Worm (Caenorhabditis elegans): ENCODE results near the gene C05D11.13.
A peak's percentile ranks its signal among the peaks of the same experiment; 100 is the strongest.

C05D11.13 gene

ce11 chrIII:6488916-6489315 lies 44.5 kb upstream of the C05D11.13 start:
- no peak for TF ChIP-seq ceh-9 (tag; optimal IDR thresholded peaks at IDR 0.05)
- TF ChIP-seq nhr-67 (tag; optimal IDR thresholded peaks at IDR 0.05): no peak
- TF ChIP-seq nhr-28 (tag; optimal IDR thresholded peaks at IDR 0.05): no peak
- TF ChIP-seq zag-1 (tag; optimal IDR thresholded peaks at IDR 0.05): no peak
- TF ChIP-seq elt-3 (tag; optimal IDR thresholded peaks at IDR 0.05): no peak
- TF ChIP-seq daf-12 (tag; optimal IDR thresholded peaks at IDR 0.05): no peak
- TF ChIP-seq nhr-76 (tag; optimal IDR thresholded peaks at IDR 0.05): no peak
- TF ChIP-seq pha-4 (tag; optimal IDR thresholded peaks at IDR 0.05): peak; percentile 58
- TF ChIP-seq hmg-11 (tag; optimal IDR thresholded peaks at IDR 0.05): no peak
- no peak for TF ChIP-seq nhr-77 (tag; optimal IDR thresholded peaks at IDR 0.05)
- TF ChIP-seq eor-1 (tag; optimal IDR thresholded peaks at IDR 0.05): no peak
- TF ChIP-seq aly-2 (tag; optimal IDR thresholded peaks at IDR 0.05): no peak
- TF ChIP-seq lin-15B (tag; optimal IDR thresholded peaks at IDR 0.05): peak; percentile 39
- TF ChIP-seq nhr-23 (tag; optimal IDR thresholded peaks at IDR 0.05): peak; percentile 41
- no peak for TF ChIP-seq sea-2 (GFP tag; optimal IDR thresholded peaks at IDR 0.05)
- TF ChIP-seq snpc-4 (tag; optimal IDR thresholded peaks at IDR 0.05): peak; percentile 7
- TF ChIP-seq nhr-43 (tag; optimal IDR thresholded peaks at IDR 0.05; ENCODE audit: poor library complexity, severe bottlenecking): peak; percentile 24
- TF ChIP-seq fkh-10 (GFP tag; optimal IDR thresholded peaks at IDR 0.05): no peak
- no peak for TF ChIP-seq nhr-25 (tag; optimal IDR thresholded peaks at IDR 0.05)
- TF ChIP-seq nhr-11 (tag; optimal IDR thresholded peaks at IDR 0.05): no peak
- TF ChIP-seq lin-39 (tag; optimal IDR thresholded peaks at IDR 0.05): no peak
- no peak for TF ChIP-seq fos-1 (tag; optimal IDR thresholded peaks at IDR 0.05)
- no peak for TF ChIP-seq ztf-4 (tag; optimal IDR thresholded peaks at IDR 0.05)
- TF ChIP-seq R02D3.7 (tag; optimal IDR thresholded peaks at IDR 0.05): peak; percentile 10
- no peak for TF ChIP-seq mdl-1 (tag; optimal IDR thresholded peaks at IDR 0.05)
- TF ChIP-seq elt-2 (tag; optimal IDR thresholded peaks at IDR 0.05): peak; percentile 13
- no peak for TF ChIP-seq ceh-82 (tag; optimal IDR thresholded peaks at IDR 0.05)
- TF ChIP-seq nhr-12 (tag; optimal IDR thresholded peaks at IDR 0.05): no peak
- peak; percentile 62 for TF ChIP-seq nfya-1 (tag; optimal IDR thresholded peaks at IDR 0.05; ENCODE audit: insufficient read depth)
- no peak for TF ChIP-seq tbx-2 (tag; optimal IDR thresholded peaks at IDR 0.05)
- no peak for TF ChIP-seq ceh-16 (tag; optimal IDR thresholded peaks at IDR 0.05)
- peak; percentile 98 for TF ChIP-seq skn-1 (tag; optimal IDR thresholded peaks at IDR 0.05)
- no peak for TF ChIP-seq egl-5 (tag; optimal IDR thresholded peaks at IDR 0.05)
- no peak for TF ChIP-seq ZK546.5 (tag; optimal IDR thresholded peaks at IDR 0.05)

- no peak for TF ChIP-seq unc-62 (GFP tag; optimal IDR thresholded peaks at IDR 0.05)
- no peak for TF ChIP-seq nhr-237 (tag; optimal IDR thresholded peaks at IDR 0.05)
- TF ChIP-seq hmg-11 (tag; optimal IDR thresholded peaks at IDR 0.05): no peak
- TF ChIP-seq lin-15B (tag; optimal IDR thresholded peaks at IDR 0.05): no peak
- TF ChIP-seq egl-27 (tag; optimal IDR thresholded peaks at IDR 0.05): no peak
- no peak for TF ChIP-seq ceh-82 (tag; optimal IDR thresholded peaks at IDR 0.05)
- no peak for TF ChIP-seq nhr-76 (tag; optimal IDR thresholded peaks at IDR 0.05)
- no peak for TF ChIP-seq tbx-2 (tag; optimal IDR thresholded peaks at IDR 0.05)
These were observed 38.5 kb upstream of the C05D11.13 start, which contains the start of gene chtb-2 for ce11 chrIII:6482918-6483317. TSS of gene chtb-2 (plus strand) at chrIII:6483218.

ce11 chrIII:6479439-6479838 lies 35.1 kb upstream of the C05D11.13 start:
- TF ChIP-seq ceh-9 (tag; optimal IDR thresholded peaks at IDR 0.05): no peak
- no peak for TF ChIP-seq nhr-12 (tag; optimal IDR thresholded peaks at IDR 0.05)
- no peak for TF ChIP-seq lin-39 (tag; optimal IDR thresholded peaks at IDR 0.05)
- no peak for TF ChIP-seq nhr-76 (tag; optimal IDR thresholded peaks at IDR 0.05)
- no peak for TF ChIP-seq egl-27 (tag; optimal IDR thresholded peaks at IDR 0.05)
- TF ChIP-seq ZK546.5 (tag; optimal IDR thresholded peaks at IDR 0.05): no peak
- no peak for TF ChIP-seq fkh-2 (tag; optimal IDR thresholded peaks at IDR 0.05)
- TF ChIP-seq sea-2 (GFP tag; optimal IDR thresholded peaks at IDR 0.05): no peak
- TF ChIP-seq eor-1 (tag; optimal IDR thresholded peaks at IDR 0.05): no peak
- no peak for TF ChIP-seq aly-2 (tag; optimal IDR thresholded peaks at IDR 0.05)
- TF ChIP-seq ceh-28 (tag; optimal IDR thresholded peaks at IDR 0.05): no peak
- TF ChIP-seq zag-1 (tag; optimal IDR thresholded peaks at IDR 0.05): no peak
- no peak for TF ChIP-seq jun-1 (tag; optimal IDR thresholded peaks at IDR 0.05)
- no peak for TF ChIP-seq ceh-82 (tag; optimal IDR thresholded peaks at IDR 0.05)
- no peak for TF ChIP-seq unc-39 (tag; optimal IDR thresholded peaks at IDR 0.05)
- TF ChIP-seq pqm-1 (tag; optimal IDR thresholded peaks at IDR 0.05): no peak
- no peak for TF ChIP-seq fos-1 (tag; optimal IDR thresholded peaks at IDR 0.05)

Measured in whole organism, L3 larva.